Worm (Caenorhabditis elegans): ENCODE measurements around the gene rcq-5.

rcq-5 gene

ce11 chrIII:4090773-4091172 is 33.0 kb upstream of the rcq-5 start, which contains the start of gene C03C10.2:
Gene C03C10.2, plus strand, starts transcription at chrIII:4091073.
- TF ChIP-seq W03F9.2 (tag; optimal IDR thresholded peaks at IDR 0.05): no peak

ce11 chrIII:4088338-4088918 is 30.7 kb upstream of the rcq-5 start:
- no peak for TF ChIP-seq W03F9.2 (tag; optimal IDR thresholded peaks at IDR 0.05)
- TF ChIP-seq dao-5 (tag; optimal IDR thresholded peaks at IDR 0.05): no peak

- peak; percentile 0 for TF ChIP-seq W03F9.2 (tag; optimal IDR thresholded peaks at IDR 0.05)
- TF ChIP-seq dao-5 (tag; optimal IDR thresholded peaks at IDR 0.05): no peak
- no peak for TF ChIP-seq him-1 (tag; optimal IDR thresholded peaks at IDR 0.05)
Measured at ce11 chrIII:4087565-4087964, 29.8 kb upstream of the rcq-5 start.

- no peak for TF ChIP-seq dao-5 (tag; optimal IDR thresholded peaks at IDR 0.05)
- TF ChIP-seq him-1 (tag; optimal IDR thresholded peaks at IDR 0.05): no peak
- TF ChIP-seq W03F9.2 (tag; optimal IDR thresholded peaks at IDR 0.05): no peak
Measured at ce11 chrIII:4087064-4087463, 29.3 kb upstream of the rcq-5 start.

ce11 chrIII:4086536-4086935 is 28.8 kb upstream of the rcq-5 start, which contains the start of gene kin-19:
Gene kin-19, minus strand, starts transcription at chrIII:4086636.
- no peak for TF ChIP-seq W03F9.2 (tag; optimal IDR thresholded peaks at IDR 0.05)
- no peak for TF ChIP-seq him-1 (tag; optimal IDR thresholded peaks at IDR 0.05)
- no peak for TF ChIP-seq dao-5 (tag; optimal IDR thresholded peaks at IDR 0.05)

ce11 chrIII:4085657-4086056 is 27.9 kb upstream of the rcq-5 start:
- TF ChIP-seq him-1 (tag; optimal IDR thresholded peaks at IDR 0.05) (no peak), W03F9.2 (tag; optimal IDR thresholded peaks at IDR 0.05) (no peak)

DNA sequence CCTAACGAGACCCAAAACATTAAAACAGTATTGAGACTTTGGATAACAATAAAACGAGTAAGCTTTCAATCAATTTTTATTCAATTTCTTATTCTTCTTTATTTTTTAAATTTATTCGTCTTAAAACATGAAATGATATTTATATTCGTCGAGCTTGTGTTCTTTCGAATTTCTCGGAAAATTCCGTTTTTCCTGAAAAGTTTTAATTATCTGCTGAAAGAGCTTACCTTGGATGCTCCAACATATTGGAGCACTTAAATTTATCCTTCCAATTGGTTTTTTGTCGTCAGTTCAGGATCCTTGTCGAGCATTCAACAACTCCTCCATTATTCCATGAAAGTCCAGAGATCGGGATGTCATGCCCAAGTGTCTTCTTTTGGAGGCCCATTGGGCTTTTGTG is 25.7 kb upstream of the rcq-5 start:
- TF ChIP-seq dao-5 (tag; optimal IDR thresholded peaks at IDR 0.05): no peak
- TF ChIP-seq him-1 (tag; optimal IDR thresholded peaks at IDR 0.05): no peak
- no peak for TF ChIP-seq W03F9.2 (tag; optimal IDR thresholded peaks at IDR 0.05)

ce11 chrIII:4070239-4070638 is 12.5 kb upstream of the rcq-5 start:
- TF ChIP-seq W03F9.2 (tag; optimal IDR thresholded peaks at IDR 0.05): no peak
- TF ChIP-seq him-1 (tag; optimal IDR thresholded peaks at IDR 0.05): no peak
- no peak for TF ChIP-seq dao-5 (tag; optimal IDR thresholded peaks at IDR 0.05)

DNA sequence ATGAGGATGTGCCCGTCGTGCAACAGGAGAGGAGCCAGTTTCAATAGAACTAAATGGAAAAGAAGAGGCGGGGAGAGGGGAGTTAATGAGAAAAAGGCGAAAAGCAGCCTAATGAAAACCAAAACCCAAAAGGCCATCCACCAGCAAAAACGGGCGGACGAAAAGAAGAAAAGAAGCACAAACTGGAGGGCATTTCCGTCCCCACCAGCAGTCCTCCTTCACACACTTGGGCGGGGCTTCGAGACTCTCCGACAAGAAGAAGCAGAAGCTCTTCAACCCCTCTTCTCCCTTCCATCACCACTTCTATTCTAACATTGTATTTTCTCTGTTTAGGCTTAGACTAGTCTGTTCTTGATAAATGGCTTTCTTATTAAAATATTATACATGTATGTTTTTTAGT is 10.3 kb upstream of the rcq-5 start:
- TF ChIP-seq him-1 (tag; optimal IDR thresholded peaks at IDR 0.05) (no peak), dao-5 (tag; optimal IDR thresholded peaks at IDR 0.05) (no peak), W03F9.2 (tag; optimal IDR thresholded peaks at IDR 0.05) (no peak)

DNA sequence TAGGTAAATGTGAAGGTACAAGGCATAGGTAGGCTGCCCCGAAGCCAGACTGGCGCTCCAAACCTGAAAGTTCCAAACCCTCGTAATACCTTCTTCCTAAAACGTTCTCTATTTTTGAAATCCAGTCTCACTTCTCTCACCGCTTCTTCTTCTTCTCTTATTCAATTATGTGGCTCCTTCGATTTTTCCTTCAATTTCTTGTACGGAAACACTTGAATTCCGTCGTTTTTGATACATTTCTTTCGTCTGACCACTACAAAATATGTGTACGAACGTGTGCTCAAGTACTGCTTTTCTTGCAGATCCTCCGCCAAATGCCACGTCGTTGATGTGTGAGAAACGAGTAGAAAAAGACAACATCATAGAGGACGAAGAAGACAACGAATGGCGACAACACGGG is 8.6 kb upstream of the rcq-5 start, which contains the start of gene unc-79:
Gene unc-79, plus strand, starts transcription at position 301 of the 400 bp plus-strand sequence.
- no peak for TF ChIP-seq dao-5 (tag; optimal IDR thresholded peaks at IDR 0.05)
- TF ChIP-seq him-1 (tag; optimal IDR thresholded peaks at IDR 0.05): no peak
- TF ChIP-seq W03F9.2 (tag; optimal IDR thresholded peaks at IDR 0.05): no peak

- TF ChIP-seq W03F9.2 (tag; optimal IDR thresholded peaks at IDR 0.05): no peak
- peak; percentile 57 for TF ChIP-seq him-1 (tag; optimal IDR thresholded peaks at IDR 0.05)
Measured at ce11 chrIII:4063724-4064123, 5.9 kb upstream of the rcq-5 start.

DNA sequence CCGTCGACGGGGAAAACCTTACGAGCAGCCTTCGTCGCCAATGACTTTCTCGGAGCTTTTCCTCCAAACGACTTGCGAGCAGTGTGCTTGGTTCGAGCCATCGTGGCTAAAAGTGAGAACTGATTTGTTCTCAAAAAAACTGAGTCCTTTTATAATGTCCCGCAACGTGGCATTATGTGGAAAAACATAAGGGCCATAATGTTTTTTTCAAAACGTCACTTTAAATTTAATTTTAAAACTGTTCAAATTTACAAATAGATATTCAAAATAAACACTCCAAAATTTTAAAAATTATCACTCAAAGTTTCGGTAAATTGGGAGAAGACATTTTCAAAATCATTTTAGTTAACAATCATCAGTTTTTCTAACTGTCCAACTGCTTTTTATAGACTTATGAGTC is 2.2 kb upstream of the rcq-5 start, which contains the start of gene his-70:
Gene his-70, minus strand, starts transcription at position 101 of the 400 bp plus-strand sequence.
- TF ChIP-seq dao-5 (tag; optimal IDR thresholded peaks at IDR 0.05): no peak
- TF ChIP-seq him-1 (tag; optimal IDR thresholded peaks at IDR 0.05): no peak
- no peak for TF ChIP-seq W03F9.2 (tag; optimal IDR thresholded peaks at IDR 0.05)

ce11 chrIII:4058643-4059042 is 867 bp upstream of the rcq-5 start, which contains the start of gene his-69:
Gene his-69, minus strand, starts transcription at chrIII:4058743.
- no peak for TF ChIP-seq W03F9.2 (tag; optimal IDR thresholded peaks at IDR 0.05)
- TF ChIP-seq him-1 (tag; optimal IDR thresholded peaks at IDR 0.05): no peak
- TF ChIP-seq dao-5 (tag; optimal IDR thresholded peaks at IDR 0.05): no peak

DNA sequence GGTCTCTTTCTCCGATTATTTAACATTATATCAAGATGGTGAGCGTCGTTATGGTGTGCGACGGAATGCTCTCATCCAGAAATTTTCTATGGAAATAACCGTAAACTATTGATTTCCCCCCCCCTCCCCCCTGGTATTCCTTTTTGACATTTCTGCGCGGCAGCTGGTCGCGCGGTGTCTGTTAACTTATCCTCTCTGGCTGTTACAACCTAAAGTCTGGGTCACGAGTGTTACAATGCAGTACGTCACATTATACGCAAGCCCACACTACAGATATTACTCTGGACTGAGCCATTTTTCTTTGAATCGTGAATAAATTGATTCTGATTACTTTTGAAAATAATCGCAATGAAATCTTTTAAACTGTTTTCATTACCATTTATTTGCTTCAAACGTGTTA is 8.6 kb downstream of the rcq-5 start:
- TF ChIP-seq W03F9.2 (tag; optimal IDR thresholded peaks at IDR 0.05) (no peak), him-1 (tag; optimal IDR thresholded peaks at IDR 0.05) (no peak)

DNA sequence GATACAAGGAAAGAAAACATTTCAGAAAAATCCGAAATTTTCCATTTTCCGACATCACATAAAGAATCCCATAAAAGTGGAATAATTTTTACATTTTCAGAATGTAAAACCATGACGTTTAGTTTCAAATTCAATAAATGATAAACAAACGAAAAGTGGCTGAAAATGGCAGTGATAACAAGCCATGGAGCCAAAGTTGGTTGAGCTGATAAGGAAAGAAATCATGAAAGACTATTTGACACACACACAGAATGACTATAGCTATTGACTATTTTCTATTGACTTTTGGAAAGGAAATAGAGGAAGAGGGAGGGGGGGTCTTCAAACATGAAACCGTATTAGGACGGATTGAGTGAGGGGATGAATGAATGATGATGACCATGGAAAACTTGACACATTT is 18.0 kb downstream of the rcq-5 start:
- no peak for TF ChIP-seq W03F9.2 (tag; optimal IDR thresholded peaks at IDR 0.05)
- TF ChIP-seq dao-5 (tag; optimal IDR thresholded peaks at IDR 0.05): no peak
- TF ChIP-seq him-1 (tag; optimal IDR thresholded peaks at IDR 0.05): no peak
